Worm (Caenorhabditis elegans) whole organism, mixed stage, embryonic: ENCODE data around the gene sel-8.

ENCODE experiments used
- M03D4.4 ChIP-seq: sonication (generic microtip); optimal IDR thresholded peaks from 2 replicates; lab custom pipeline; 2017; ENCODE audit warnings: mild to moderate bottlenecking, missing genetic modification characterization, missing compliant biosample characterization
- bed-3 ChIP-seq: fragments of 200-800 bp; sonication (Bioruptor generic); optimal IDR thresholded peaks from 3 replicates; lab custom pipeline; 2018; ENCODE audit warnings: mild to moderate bottlenecking, missing genetic modification characterization, moderate library complexity, missing compliant biosample characterization
- blmp-1 ChIP-seq: fragments of 150-350 bp; optimal IDR thresholded peaks from 2 replicates; lab custom pipeline; 2014; ENCODE audit warnings: missing biosample characterization, missing genetic modification characterization
- ceh-43 ChIP-seq: fragments of 200-800 bp; sonication (Bioruptor generic); optimal IDR thresholded peaks from 2 replicates; lab custom pipeline; 2018; ENCODE audit warnings: mild to moderate bottlenecking, missing genetic modification characterization, moderate library complexity, missing compliant biosample characterization
- ceh-83 ChIP-seq: fragments of 200-800 bp; sonication (Bioruptor generic); optimal IDR thresholded peaks from 2 replicates; lab custom pipeline; 2018; ENCODE audit warnings: mild to moderate bottlenecking, missing genetic modification characterization, missing compliant biosample characterization
- ces-1 ChIP-seq: fragments of 150-350 bp; optimal IDR thresholded peaks from 2 replicates; lab custom pipeline; 2014; ENCODE audit warnings: missing biosample characterization, missing genetic modification reagents, missing genetic modification characterization
- cnd-1 ChIP-seq: fragments of 200-800 bp; sonication (Bioruptor generic); optimal IDR thresholded peaks from 2 replicates; lab custom pipeline; 2018; ENCODE audit warnings: mild to moderate bottlenecking, missing genetic modification characterization, missing compliant biosample characterization
- drap-1 ChIP-seq: fragments of 200-800 bp; sonication (Bioruptor generic); optimal IDR thresholded peaks from 3 replicates; lab custom pipeline; 2018; ENCODE audit warnings: mild to moderate bottlenecking, missing genetic modification characterization, missing compliant biosample characterization
- elt-3 ChIP-seq: fragments of 150-350 bp; optimal IDR thresholded peaks from 2 replicates; lab custom pipeline; 2014; ENCODE audit warnings: missing biosample characterization, missing genetic modification characterization
- ham-2 ChIP-seq: fragments of 200-800 bp; sonication (Bioruptor generic); optimal IDR thresholded peaks from 2 replicates; lab custom pipeline; 2018; ENCODE audit warnings: mild to moderate bottlenecking, missing genetic modification characterization, missing compliant biosample characterization
- hlh-1 ChIP-seq: fragments of 150-350 bp; optimal IDR thresholded peaks from 2 replicates; lab custom pipeline; 2014; ENCODE audit warnings: missing biosample characterization, missing genetic modification reagents, missing genetic modification characterization
- lin-13 ChIP-seq: fragments of 150-350 bp; optimal IDR thresholded peaks from 2 replicates; lab custom pipeline; 2014; ENCODE audit warnings: missing biosample characterization, missing genetic modification characterization
- mab-5 ChIP-seq: fragments of 150-350 bp; optimal IDR thresholded peaks from 2 replicates; lab custom pipeline; 2014; ENCODE audit warnings: missing biosample characterization, missing genetic modification characterization
- mep-1 ChIP-seq: fragments of 150-350 bp; optimal IDR thresholded peaks from 2 replicates; lab custom pipeline; 2017; ENCODE audit warnings: missing biosample characterization, missing genetic modification reagents, missing genetic modification characterization, inconsistent platforms
- mls-2 ChIP-seq: sonication (generic microtip); optimal IDR thresholded peaks from 2 replicates; lab custom pipeline; 2016; ENCODE audit warnings: mild to moderate bottlenecking, missing genetic modification characterization, moderate library complexity, missing compliant biosample characterization
- nhr-12 ChIP-seq: fragments of 150-350 bp; optimal IDR thresholded peaks from 2 replicates; lab custom pipeline; 2014; ENCODE audit warnings: missing biosample characterization, missing genetic modification characterization
- nhr-2 ChIP-seq: fragments of 150-350 bp; optimal IDR thresholded peaks from 2 replicates; lab custom pipeline; 2014; ENCODE audit warnings: missing biosample characterization, missing genetic modification characterization
- nhr-237 ChIP-seq: fragments of 150-350 bp; optimal IDR thresholded peaks from 2 replicates; lab custom pipeline; 2014; ENCODE audit warnings: missing biosample characterization, missing genetic modification characterization
- nhr-76 ChIP-seq: sonication (generic microtip); optimal IDR thresholded peaks from 2 replicates; lab custom pipeline; 2017; ENCODE audit warnings: missing biosample characterization, missing genetic modification characterization
- pha-4 ChIP-seq: fragments of 150-350 bp; optimal IDR thresholded peaks from 2 replicates; lab custom pipeline; 2018; ENCODE audit warnings: missing biosample characterization, missing genetic modification reagents, missing genetic modification characterization
- sem-2 ChIP-seq: fragments of 200-800 bp; sonication (Bioruptor generic); optimal IDR thresholded peaks from 2 replicates; lab custom pipeline; 2018; ENCODE audit warnings: mild to moderate bottlenecking, missing genetic modification characterization, missing compliant biosample characterization
- sptf-1 ChIP-seq: sonication (generic microtip); optimal IDR thresholded peaks from 2 replicates; lab custom pipeline; 2017; ENCODE audit warnings: mild to moderate bottlenecking, missing genetic modification characterization, moderate library complexity, missing compliant biosample characterization
- tbx-8 ChIP-seq: fragments of 200-800 bp; sonication (Bioruptor generic); optimal IDR thresholded peaks from 2 replicates; lab custom pipeline; 2018; ENCODE audit warnings: mild to moderate bottlenecking, missing genetic modification characterization, moderate library complexity, missing compliant biosample characterization
- unc-39 ChIP-seq: fragments of 150-350 bp; optimal IDR thresholded peaks from 2 replicates; lab custom pipeline; 2014; ENCODE audit warnings: missing biosample characterization, missing genetic modification characterization
- ztf-11 ChIP-seq: fragments of 150-350 bp; optimal IDR thresholded peaks from 2 replicates; lab custom pipeline; 2014; ENCODE audit warnings: missing biosample characterization, missing genetic modification characterization

sel-8 gene

ce11 chrIII:3649305-3649704 lies 22.4 kb upstream of the sel-8 start:
- no peak for TF ChIP-seq sem-2 (GFP tag; lab: Kevin White, UChicago)
- no peak for TF ChIP-seq blmp-1 (tag; lab: Kevin White, UChicago)
- TF ChIP-seq ceh-43: no peak
- TF ChIP-seq unc-39 (tag; lab: Kevin White, UChicago): no peak
- no peak for TF ChIP-seq bed-3 (GFP tag; lab: Kevin White, UChicago)
- no peak for TF ChIP-seq cnd-1 (tag; lab: Kevin White, UChicago)
- TF ChIP-seq mls-2 (tag; lab: Kevin White, UChicago): no peak

ce11 chrIII:3644075-3644474 lies 17.1 kb upstream of the sel-8 start, which contains the start of gene unc-93:
TSS of gene unc-93 (plus strand) at chrIII:3644375.
- TF ChIP-seq ham-2 (GFP tag; lab: Kevin White, UChicago) (no peak), pha-4 (tag; lab: Kevin White, UChicago) (no peak), elt-3 (tag; lab: Kevin White, UChicago) (no peak)

- TF ChIP-seq M03D4.4 (tag; lab: Kevin White, UChicago) (no peak), unc-39 (tag; lab: Kevin White, UChicago) (no peak), lin-13 (no peak), nhr-2 (tag; lab: Kevin White, UChicago) (no peak), hlh-1 (peak; percentile 90)
These were observed 16.7 kb upstream of the sel-8 start for ce11 chrIII:3643602-3644001.

DNA sequence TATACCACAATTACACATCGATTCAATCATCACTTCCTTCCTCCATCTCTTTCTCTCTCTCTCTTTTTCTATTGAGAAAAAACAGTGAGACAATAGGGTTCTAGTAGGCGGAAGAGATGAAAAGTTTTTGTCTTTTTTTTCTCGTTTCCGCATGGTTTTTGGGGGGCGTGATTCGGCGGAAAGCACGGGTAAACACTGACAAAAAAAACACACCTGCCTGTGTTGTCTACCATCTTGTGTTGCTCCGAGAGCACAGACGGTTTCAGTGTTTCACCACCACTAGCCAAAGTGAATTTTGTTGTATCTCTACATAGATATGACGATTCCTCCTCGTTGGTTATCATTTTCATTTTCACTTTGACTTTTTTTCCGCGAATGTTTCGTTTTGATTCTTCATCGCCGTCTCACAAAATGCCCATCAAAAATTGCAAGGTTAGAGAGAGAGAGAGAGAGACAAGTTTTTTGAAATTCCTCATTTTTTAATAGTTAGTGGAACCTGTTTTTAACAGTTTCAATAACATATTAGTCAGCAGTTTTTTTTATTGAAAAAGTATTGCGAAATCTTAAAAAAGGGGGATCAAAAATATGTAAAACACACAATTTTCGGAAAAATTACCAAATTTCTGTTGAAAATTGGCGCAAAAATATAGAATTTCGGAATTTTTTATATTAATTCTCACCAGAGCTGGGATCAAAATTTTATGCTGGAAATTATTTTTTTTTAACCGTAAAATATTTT lies 10.5 kb upstream of the sel-8 start:
- no peak for TF ChIP-seq elt-3 (tag; lab: Kevin White, UChicago)
- TF ChIP-seq nhr-237 (tag; lab: Kevin White, UChicago): peak; percentile 7

- TF ChIP-seq bed-3 (GFP tag; lab: Kevin White, UChicago) (no peak), nhr-2 (tag; lab: Kevin White, UChicago) (no peak), tbx-8 (GFP tag; lab: Kevin White, UChicago) (no peak), ceh-83 (GFP tag; lab: Kevin White, UChicago) (no peak), mep-1 (tag; lab: Kevin White, UChicago) (no peak), nhr-76 (tag; lab: Kevin White, UChicago) (no peak), lin-13 (no peak), mab-5 (tag; lab: Kevin White, UChicago) (no peak), sptf-1 (tag; lab: Kevin White, UChicago) (no peak)
These were observed 8.9 kb upstream of the sel-8 start, which contains the start of gene rilp-1 for ce11 chrIII:3635844-3636243. TSS of gene rilp-1 (plus strand) at chrIII:3636144.

ce11 chrIII:3634873-3635272 lies 7.9 kb upstream of the sel-8 start:
- TF ChIP-seq nhr-12 (tag; lab: Kevin White, UChicago): no peak

DNA sequence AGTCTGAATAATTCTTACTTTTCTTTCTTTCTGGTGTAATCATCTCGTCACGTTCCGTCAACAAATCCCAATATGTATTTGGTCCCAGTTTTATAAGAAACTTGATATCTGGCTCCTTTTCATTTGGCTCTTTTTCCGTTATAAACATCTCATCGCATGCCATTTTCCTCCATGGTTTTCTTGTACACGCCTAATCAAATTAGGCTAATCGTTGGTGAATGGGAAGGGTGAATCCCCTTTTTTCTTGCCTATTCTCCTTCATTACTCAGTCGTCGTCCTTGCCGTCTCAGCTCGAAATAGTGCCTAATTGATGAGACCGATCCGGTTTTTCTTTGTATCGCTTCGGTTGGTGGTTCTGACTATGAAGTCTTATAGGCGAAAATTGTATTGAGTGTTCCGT lies 7.2 kb upstream of the sel-8 start:
- TF ChIP-seq nhr-237 (tag; lab: Kevin White, UChicago) (no peak), ztf-11 (no peak), unc-39 (tag; lab: Kevin White, UChicago) (no peak), mls-2 (tag; lab: Kevin White, UChicago) (no peak), ces-1 (GFP tag; lab: Kevin White, UChicago) (peak; percentile 66)

DNA sequence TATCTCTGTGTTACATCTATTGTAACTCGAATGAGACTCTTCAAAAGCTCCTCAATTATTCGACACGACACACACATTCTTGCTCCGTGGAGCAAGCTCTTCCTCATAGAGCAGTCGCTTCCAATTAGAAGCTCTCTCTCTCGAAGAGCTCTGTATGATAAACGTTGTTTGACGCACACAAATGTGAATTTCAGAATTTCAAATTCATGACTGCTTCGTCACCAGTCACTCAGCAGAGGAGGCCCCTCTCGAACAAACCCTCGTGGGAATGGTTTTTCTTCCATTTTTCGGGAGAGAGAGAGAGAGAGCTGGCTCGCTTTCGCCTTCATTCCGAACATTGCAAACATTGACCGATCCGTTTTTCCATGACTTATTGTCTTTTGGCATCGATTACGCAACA lies 5.4 kb upstream of the sel-8 start:
- TF ChIP-seq M03D4.4 (tag; lab: Kevin White, UChicago): no peak
- TF ChIP-seq ceh-43: no peak
- no peak for TF ChIP-seq drap-1 (GFP tag; lab: Kevin White, UChicago)
- no peak for TF ChIP-seq tbx-8 (GFP tag; lab: Kevin White, UChicago)
